Comparison of ENCODE assay signal across 3 fruit fly cellular contexts in genomic region chr3R:12715253-12715652, dm6.
TF ChIP-seq lines count a peak whose summit lies in the region.

No protein-coding gene starts in this region.

- TF ChIP-seq CTCF in whole organism, embryonic (GFP tag; optimal IDR thresholded peaks at IDR 0.05; lab: Kevin White, UChicago) = no peak

TF ChIP-seq in whole organism, adult, 20 proteins besides CTCF, POLR2A, EP300 and RAD21:
- TF ChIP-seq Crg-1 (GFP tag; optimal IDR thresholded peaks at IDR 0.05; lab: Kevin White, UChicago) = no peak
- TF ChIP-seq ovo (GFP tag; optimal IDR thresholded peaks at IDR 0.05; lab: Kevin White, UChicago) = no peak
- no peak for TF ChIP-seq Clk (GFP tag; optimal IDR thresholded peaks at IDR 0.05; lab: Kevin White, UChicago)
- no peak for TF ChIP-seq Hr96 (GFP tag; optimal IDR thresholded peaks at IDR 0.05; lab: Kevin White, UChicago)
- TF ChIP-seq kay (GFP tag; lab: Kevin White, UChicago; ENCODE audit: borderline replicate concordance) = no peak
- no peak for TF ChIP-seq CG5204 (GFP tag; optimal IDR thresholded peaks at IDR 0.05; lab: Kevin White, UChicago)
- TF ChIP-seq CG14711 (tag; optimal IDR thresholded peaks at IDR 0.05; lab: Kevin White, UChicago) = no peak
- no peak for TF ChIP-seq CG11617 (GFP tag; optimal IDR thresholded peaks at IDR 0.05; lab: Kevin White, UChicago)
- no peak for TF ChIP-seq CG7101 (tag; optimal IDR thresholded peaks at IDR 0.05; lab: Kevin White, UChicago)
- TF ChIP-seq CG7045 (GFP tag; optimal IDR thresholded peaks at IDR 0.05; lab: Kevin White, UChicago) = no peak
- TF ChIP-seq bab1 (GFP tag; optimal IDR thresholded peaks at IDR 0.05; lab: Kevin White, UChicago) = no peak
- TF ChIP-seq pad (GFP tag; optimal IDR thresholded peaks at IDR 0.05; lab: Kevin White, UChicago) = no peak
- TF ChIP-seq CG12768 (GFP tag; optimal IDR thresholded peaks at IDR 0.05; lab: Kevin White, UChicago) = peak; percentile 19
- no peak for TF ChIP-seq Mnt (GFP tag; optimal IDR thresholded peaks at IDR 0.05; lab: Kevin White, UChicago)
- peak; percentile 38 for TF ChIP-seq CG33017 (tag; optimal IDR thresholded peaks at IDR 0.05; lab: Kevin White, UChicago)
- no peak for TF ChIP-seq tj (GFP tag; optimal IDR thresholded peaks at IDR 0.05; lab: Kevin White, UChicago)
- TF ChIP-seq CG1620 (GFP tag; optimal IDR thresholded peaks at IDR 0.05; lab: Kevin White, UChicago) = no peak
- no peak for TF ChIP-seq cnc (optimal IDR thresholded peaks at IDR 0.05; lab: Kevin White, UChicago)
- TF ChIP-seq cic (GFP tag; optimal IDR thresholded peaks at IDR 0.05; lab: Kevin White, UChicago) = peak; percentile 30
- TF ChIP-seq toe (GFP tag; optimal IDR thresholded peaks at IDR 0.05; lab: Kevin White, UChicago) = no peak
TF ChIP-seq in whole organism, adult: peak in this region for 3.

TF ChIP-seq in whole organism, embryonic, 481 proteins besides CTCF, POLR2A, EP300 and RAD21:
- TF ChIP-seq cwo (GFP tag; optimal IDR thresholded peaks at IDR 0.05; lab: Kevin White, UChicago) = peak; percentile 33
- TF ChIP-seq Xrp1 (GFP tag; IDR thresholded peaks at IDR 0.05; lab: Robert Waterston, UW) = no peak
- TF ChIP-seq CG34376 (GFP tag; optimal IDR thresholded peaks at IDR 0.05; lab: Kevin White, UChicago) = peak; percentile 85
- TF ChIP-seq ftz-f1 (GFP tag; optimal IDR thresholded peaks at IDR 0.05; lab: Kevin White, UChicago) = peak; percentile 15
- no peak for TF ChIP-seq en (GFP tag; optimal IDR thresholded peaks at IDR 0.05; lab: Kevin White, UChicago)
- no peak for TF ChIP-seq lov (optimal IDR thresholded peaks at IDR 0.05; lab: Kevin White, UChicago)
- TF ChIP-seq lov (GFP tag; IDR thresholded peaks at IDR 0.05; lab: Robert Waterston, UW) = 0 out of 3 replicates have a peak, but pooled peaks have one; percentile 14
- TF ChIP-seq sug (tag; optimal IDR thresholded peaks at IDR 0.05; lab: Kevin White, UChicago) = peak; percentile 60
- no peak for TF ChIP-seq Blimp-1 (GFP tag; optimal IDR thresholded peaks at IDR 0.05; lab: Kevin White, UChicago)
- TF ChIP-seq CG10543 (GFP tag; optimal IDR thresholded peaks at IDR 0.05; lab: Kevin White, UChicago) = peak; percentile 13

TF ChIP-seq in whole organism, pupa, 21 proteins besides CTCF, POLR2A, EP300 and RAD21:
- TF ChIP-seq CG13204 (GFP tag; optimal IDR thresholded peaks at IDR 0.05; lab: Kevin White, UChicago) (no peak), EcR (GFP tag; optimal IDR thresholded peaks at IDR 0.05; lab: Kevin White, UChicago) (no peak), CG4496 (GFP tag; IDR thresholded peaks at IDR 0.05; lab: Robert Waterston, UW) (0 out of 3 replicates have a peak, but pooled peaks have one; percentile 13)
